Fruit fly (Drosophila melanogaster) whole organism, embryonic: ENCODE data around the gene CG5087.

ENCODE experiments used
- Aef1 ChIP-seq: fragments of 200-800 bp; sonication (Bioruptor generic); IDR thresholded peaks from 3 replicates; pipeline ENCODE4 v1.3.6; 2022; ENCODE audit warnings: missing biosample characterization, missing genetic modification characterization
- Bteb2 ChIP-seq: fragments of 200-800 bp; sonication (Bioruptor generic); optimal IDR thresholded peaks from 2 replicates; lab custom pipeline; 2016; ENCODE audit warnings: missing biosample characterization, missing genetic modification characterization
- CG10462 ChIP-seq: fragments of 200-800 bp; sonication (Bioruptor generic); optimal IDR thresholded peaks from 2 replicates; lab custom pipeline; 2016; ENCODE audit warnings: missing biosample characterization, missing genetic modification characterization
- CG11696 ChIP-seq: fragments of 200-800 bp; sonication (Bioruptor generic); IDR thresholded peaks from 2 replicates; pipeline ENCODE4 v1.3.6; 2022; ENCODE audit warnings: missing biosample characterization, missing genetic modification characterization
- CG12071 ChIP-seq: fragments of 200-800 bp; sonication (Bioruptor generic); optimal IDR thresholded peaks from 3 replicates; lab custom pipeline; 2018; ENCODE audit warnings: missing biosample characterization, mild to moderate bottlenecking, missing genetic modification characterization
- CG1233 ChIP-seq: fragments of 200-800 bp; sonication (Bioruptor generic); optimal IDR thresholded peaks from 4 replicates; lab custom pipeline; 2018; ENCODE audit warnings: missing biosample characterization, mild to moderate bottlenecking, missing genetic modification characterization
- CG12942 ChIP-seq: fragments of 200-800 bp; sonication (Bioruptor generic); optimal IDR thresholded peaks from 3 replicates; lab custom pipeline; 2016; ENCODE audit warnings: missing biosample characterization, missing genetic modification characterization
- CG15601 ChIP-seq: fragments of 200-800 bp; sonication (Bioruptor generic); optimal IDR thresholded peaks from 3 replicates; lab custom pipeline; 2019; ENCODE audit warnings: missing biosample characterization, mild to moderate bottlenecking, missing genetic modification characterization, moderate library complexity
- CG15696 ChIP-seq: fragments of 200-800 bp; sonication (Bioruptor generic); optimal IDR thresholded peaks from 2 replicates; lab custom pipeline; 2019; ENCODE audit warnings: missing biosample characterization, mild to moderate bottlenecking, missing genetic modification characterization, moderate library complexity
- CG17359 ChIP-seq: fragments of 200-800 bp; sonication (Bioruptor generic); optimal IDR thresholded peaks from 3 replicates; lab custom pipeline; 2018; ENCODE audit warnings: missing biosample characterization, mild to moderate bottlenecking, missing genetic modification characterization, moderate library complexity
- CG17829 ChIP-seq: fragments of 200-800 bp; optimal IDR thresholded peaks from 2 replicates; lab custom pipeline; 2019; ENCODE audit warnings: missing biosample characterization, mild to moderate bottlenecking, missing genetic modification characterization, moderate library complexity
- CG17912 ChIP-seq: fragments of 200-800 bp; sonication (Bioruptor generic); optimal IDR thresholded peaks from 2 replicates; lab custom pipeline; 2018; ENCODE audit warnings: missing biosample characterization, mild to moderate bottlenecking, missing genetic modification characterization
- CG3163 ChIP-seq: fragments of 200-800 bp; sonication (Bioruptor generic); optimal IDR thresholded peaks from 3 replicates; lab custom pipeline; 2016; ENCODE audit warnings: missing biosample characterization, missing genetic modification characterization
- CG3995 ChIP-seq: fragments of 200-800 bp; sonication (Bioruptor generic); optimal IDR thresholded peaks from 3 replicates; lab custom pipeline; 2016; ENCODE audit warnings: missing biosample characterization, missing genetic modification characterization
- CG4328 ChIP-seq: fragments of 200-800 bp; sonication (Bioruptor generic); optimal IDR thresholded peaks from 3 replicates; lab custom pipeline; 2017; ENCODE audit warnings: missing biosample characterization, missing genetic modification reagents, missing genetic modification characterization
- CG5245 ChIP-seq: fragments of 200-800 bp; sonication (Bioruptor generic); optimal IDR thresholded peaks from 3 replicates; lab custom pipeline; 2016; ENCODE audit warnings: missing biosample characterization, missing genetic modification characterization
- CG7556 ChIP-seq: fragments of 200-800 bp; sonication (Bioruptor generic); optimal IDR thresholded peaks from 2 replicates; lab custom pipeline; 2017; ENCODE audit warnings: missing biosample characterization, mild to moderate bottlenecking, missing genetic modification characterization
- CG7786 ChIP-seq: fragments of 200-800 bp; sonication (Bioruptor generic); optimal IDR thresholded peaks from 2 replicates; lab custom pipeline; 2016; ENCODE audit warnings: missing biosample characterization, missing genetic modification characterization
- CG8290 ChIP-seq, 3 experiments: fragments of 200-800 bp; sonication (Bioruptor generic); optimal IDR thresholded peaks; 2 replicates each; lab custom pipeline; 2016 to 2019; ENCODE audit warnings: missing biosample characterization in 3 of 3, missing genetic modification characterization in 3 of 3, mild to moderate bottlenecking in 2 of 3, moderate library complexity in 1 of 3
- CG9876 ChIP-seq: fragments of 200-800 bp; sonication (Bioruptor generic); optimal IDR thresholded peaks from 2 replicates; lab custom pipeline; 2016; ENCODE audit warnings: missing biosample characterization, missing genetic modification characterization
- Doc3 ChIP-seq: fragments of 200-800 bp; sonication (Bioruptor generic); IDR thresholded peaks from 3 replicates; pipeline ENCODE4 v1.3.6; 2022; ENCODE audit warnings: missing biosample characterization, missing genetic modification characterization; ENCODE audit not compliant: partially characterized antibody
- Ets65A ChIP-seq: fragments of 200-800 bp; sonication (Bioruptor generic); peaks from one replicate; lab custom pipeline; 2016; ENCODE audit warnings: missing biosample characterization, missing genetic modification characterization
- Fer3 ChIP-seq: fragments of 200-800 bp; sonication (Bioruptor generic); optimal IDR thresholded peaks from 2 replicates; lab custom pipeline; 2018; ENCODE audit warnings: missing biosample characterization, mild to moderate bottlenecking, missing genetic modification characterization, moderate library complexity
- GATAe ChIP-seq: fragments of 200-800 bp; sonication (Bioruptor generic); conservative IDR thresholded peaks from 2 replicates; pipeline ENCODE4 v1.3.6; 2022; ENCODE audit warnings: missing biosample characterization, missing genetic modification characterization
- Oaz ChIP-seq: fragments of 200-800 bp; sonication (Bioruptor generic); IDR thresholded peaks from 2 replicates; pipeline ENCODE4 v1.3.6; 2022; ENCODE audit warnings: missing biosample characterization, missing genetic modification characterization
- PHDP ChIP-seq: fragments of 200-800 bp; sonication (Bioruptor generic); optimal IDR thresholded peaks from 3 replicates; lab custom pipeline; 2018; ENCODE audit warnings: missing biosample characterization, mild to moderate bottlenecking, missing genetic modification characterization, moderate library complexity
- Ptx1 ChIP-seq: fragments of 200-800 bp; sonication (Bioruptor generic); IDR thresholded peaks from 2 replicates; pipeline ENCODE4 v1.3.6; 2022; ENCODE audit warnings: missing biosample characterization, missing genetic modification characterization
- Xrp1 ChIP-seq: fragments of 200-800 bp; sonication (Bioruptor generic); IDR thresholded peaks from 2 replicates; pipeline ENCODE4 v1.3.6; 2022; ENCODE audit warnings: missing biosample characterization, missing genetic modification characterization
- bigmax ChIP-seq: fragments of 200-800 bp; sonication (Bioruptor generic); optimal IDR thresholded peaks from 2 replicates; lab custom pipeline; 2018; ENCODE audit warnings: missing biosample characterization, mild to moderate bottlenecking, missing genetic modification characterization
- bsh ChIP-seq, 2 experiments: fragments of 200-800 bp; sonication (Bioruptor generic); optimal IDR thresholded peaks; 2 replicates each; lab custom pipeline; 2017 to 2018; ENCODE audit warnings: mild to moderate bottlenecking in 2 of 2, missing biosample characterization in 2 of 2, missing genetic modification characterization in 2 of 2, moderate library complexity in 1 of 2
- caup ChIP-seq: fragments of 200-800 bp; sonication (Bioruptor generic); optimal IDR thresholded peaks from 3 replicates; lab custom pipeline; 2017; ENCODE audit warnings: missing biosample characterization, mild to moderate bottlenecking, missing genetic modification characterization, moderate library complexity; ENCODE audit not compliant: severe bottlenecking
- chif ChIP-seq, 2 experiments: fragments of 200-800 bp; sonication (Bioruptor generic); optimal IDR thresholded peaks; 3 replicates each; lab custom pipeline; 2016; ENCODE audit warnings: missing biosample characterization in 2 of 2, missing genetic modification characterization in 2 of 2
- chn ChIP-seq: fragments of 200-800 bp; sonication (Bioruptor generic); optimal IDR thresholded peaks from 2 replicates; lab custom pipeline; 2016; ENCODE audit warnings: missing biosample characterization, missing genetic modification characterization
- da ChIP-seq: fragments of 200-800 bp; sonication (Bioruptor generic); optimal IDR thresholded peaks from 2 replicates; lab custom pipeline; 2016; ENCODE audit warnings: missing biosample characterization, missing genetic modification characterization
- fd96Cb ChIP-seq: fragments of 200-800 bp; sonication (Bioruptor generic); optimal IDR thresholded peaks from 2 replicates; lab custom pipeline; 2018; ENCODE audit warnings: missing biosample characterization, mild to moderate bottlenecking, missing genetic modification characterization, moderate library complexity
- hb ChIP-seq: fragments of 200-800 bp; sonication (Bioruptor generic); IDR thresholded peaks from 3 replicates; pipeline ENCODE4 v1.3.6; 2022; ENCODE audit warnings: missing biosample characterization, missing genetic modification characterization; ENCODE audit not compliant: partially characterized antibody
- ind ChIP-seq: fragments of 200-800 bp; sonication (Bioruptor generic); optimal IDR thresholded peaks from 3 replicates; lab custom pipeline; 2016; ENCODE audit warnings: missing biosample characterization, missing genetic modification characterization
- jumu ChIP-seq: fragments of 200-800 bp; sonication (Bioruptor generic); optimal IDR thresholded peaks from 3 replicates; lab custom pipeline; 2016; ENCODE audit warnings: missing biosample characterization, missing genetic modification characterization
- knrl ChIP-seq: fragments of 200-800 bp; sonication (Bioruptor generic); IDR thresholded peaks from 3 replicates; pipeline ENCODE4 v1.3.6; 2022; ENCODE audit warnings: missing biosample characterization, missing genetic modification characterization; ENCODE audit not compliant: partially characterized antibody
- lilli ChIP-seq: fragments of 200-800 bp; sonication (Bioruptor generic); optimal IDR thresholded peaks from 3 replicates; lab custom pipeline; 2016; ENCODE audit warnings: missing biosample characterization, missing genetic modification characterization
- nom ChIP-seq: fragments of 200-800 bp; sonication (Bioruptor generic); optimal IDR thresholded peaks from 2 replicates; lab custom pipeline; 2017; ENCODE audit warnings: missing biosample characterization, missing genetic modification characterization, mild to moderate bottlenecking, moderate library complexity, missing genetic modification reagents
- prd ChIP-seq, 3 experiments: fragments of >200 bp in 2 of 3; fragments of 200-800 bp in 1 of 3; sonication (Bioruptor generic) in 1 of 3; optimal IDR thresholded peaks in 2 of 3; IDR thresholded peaks in 1 of 3; 2 replicates in 2 of 3; 3 replicates in 1 of 3; pipeline versions ENCODE4 v1.3.6 to Lab custom; 2017 to 2022; ENCODE audit warnings: missing biosample characterization in 1 of 3, missing genetic modification characterization in 1 of 3
- tna ChIP-seq: fragments of 200-800 bp; sonication (Bioruptor generic); IDR thresholded peaks from 2 replicates; pipeline ENCODE4 v1.3.6; 2022; ENCODE audit warnings: missing biosample characterization, missing genetic modification characterization; ENCODE audit not compliant: partially characterized antibody
- trem ChIP-seq: fragments of 200-800 bp; optimal IDR thresholded peaks from 3 replicates; lab custom pipeline; 2019; ENCODE audit warnings: missing biosample characterization, mild to moderate bottlenecking, missing genetic modification characterization, moderate library complexity
- tx ChIP-seq: fragments of 200-800 bp; sonication (Bioruptor generic); optimal IDR thresholded peaks from 2 replicates; lab custom pipeline; 2016; ENCODE audit warnings: missing biosample characterization, missing genetic modification characterization
- vnd ChIP-seq: fragments of 200-800 bp; sonication (Bioruptor generic); IDR thresholded peaks from 3 replicates; pipeline ENCODE4 v1.3.6; 2022; ENCODE audit warnings: missing biosample characterization, missing genetic modification characterization; ENCODE audit not compliant: partially characterized antibody

CG5087 gene

dm6 chr3L:8974478-8975477 is 23.2 kb upstream of the CG5087 start, which contains the start of the genes pix and Srp68 (continued):
- TF ChIP-seq CG10462 (GFP tag; lab: Kevin White, UChicago) (peak; percentile 17), PHDP (tag; lab: Kevin White, UChicago) (peak; percentile 58), vnd (GFP tag; lab: Robert Waterston, UW) (peak; percentile 87), hb (GFP tag; lab: Robert Waterston, UW) (peak; percentile 65), da (GFP tag; lab: Kevin White, UChicago) (no peak), tx (peak; percentile 33), caup (peak; percentile 65), Ptx1 (peak; percentile 65), prd (optimal IDR thresholded peaks at IDR 0.05; lab: Kevin White, UChicago) (no peak), prd (GFP tag; IDR thresholded peaks at IDR 0.05; lab: Robert Waterston, UW) (peak; percentile 49), CG8290 (GFP tag; optimal IDR thresholded peaks at IDR 0.05; lab: Kevin White, UChicago) (peak; percentile 53), CG8290 (tag; optimal IDR thresholded peaks at IDR 0.05; lab: Kevin White, UChicago) (peak in 1 of 2 experiments; percentile 39), chif (GFP tag; optimal IDR thresholded peaks at IDR 0.05; lab: Kevin White, UChicago) (peak; percentile 13 to 47), CG15696 (tag; lab: Kevin White, UChicago) (peak; percentile 66), trem (tag; lab: Kevin White, UChicago) (peak; percentile 85), CG7556 (GFP tag; lab: Kevin White, UChicago) (peak; percentile 45), CG12071 (no peak), lilli (GFP tag; lab: Kevin White, UChicago) (peak; percentile 75), bigmax (peak; percentile 97), CG7786 (GFP tag; lab: Kevin White, UChicago) (peak; percentile 43), chn (GFP tag; lab: Kevin White, UChicago) (peak; percentile 59), knrl (peak; percentile 93), CG12942 (GFP tag; lab: Kevin White, UChicago) (peak; percentile 31), CG9876 (GFP tag; lab: Kevin White, UChicago) (no peak), bsh (GFP tag; optimal IDR thresholded peaks at IDR 0.05; lab: Kevin White, UChicago) (peak in 1 of 2 experiments; percentile 36), CG17912 (peak; percentile 26), CG5245 (GFP tag; lab: Kevin White, UChicago) (peak; percentile 18), CG3995 (GFP tag; lab: Kevin White, UChicago) (peak; percentile 26), CG11696 (no peak), Xrp1 (GFP tag; lab: Robert Waterston, UW) (peak; percentile 59; the same call in 1 of the 2 replicates), nom (peak; percentile 15), CG3163 (peak; percentile 11), CG4328 (GFP tag; lab: Kevin White, UChicago) (peak; percentile 64), Fer3 (tag; lab: Kevin White, UChicago) (peak; percentile 47), Doc3 (GFP tag; lab: Robert Waterston, UW) (peak; percentile 83), Bteb2 (GFP tag; lab: Kevin White, UChicago) (peak; percentile 40), CG15601 (tag; lab: Kevin White, UChicago) (peak; percentile 62), jumu (GFP tag; lab: Kevin White, UChicago) (peak; percentile 16), CG17359 (peak; percentile 27), CG1233 (GFP tag; lab: Kevin White, UChicago) (peak; percentile 65), fd96Cb (tag; lab: Kevin White, UChicago) (peak; percentile 47), Ets65A (peak; percentile 92), CG17829 (peak; percentile 76), Aef1 (GFP tag; lab: Robert Waterston, UW) (no peak; the same call in 2 of the 3 replicates), tna (peak; percentile 16; the same call in 1 of the 2 replicates), Oaz (no peak), ind (GFP tag; lab: Kevin White, UChicago) (peak; percentile 67), GATAe (GFP tag; lab: Robert Waterston, UW) (no peak)
